Worm (Caenorhabditis elegans): Measurements from ENCODE around the gene H25K10.4.

H25K10.4 gene

ce11 chrIV:16178433-16178832 is 47.4 kb upstream of the H25K10.4 start (continued):
- no peak for TF ChIP-seq sox-4 (tag; optimal IDR thresholded peaks at IDR 0.05)
- TF ChIP-seq egl-13 (tag; optimal IDR thresholded peaks at IDR 0.05), result no peak
- TF ChIP-seq egl-27 (tag; optimal IDR thresholded peaks at IDR 0.05), result no peak
- no peak for TF ChIP-seq vab-15 (tag; optimal IDR thresholded peaks at IDR 0.05)
- no peak for TF ChIP-seq tbx-2 (tag; optimal IDR thresholded peaks at IDR 0.05)
- TF ChIP-seq aly-2 (tag; optimal IDR thresholded peaks at IDR 0.05), result no peak
- no peak for TF ChIP-seq nhr-28 (tag; optimal IDR thresholded peaks at IDR 0.05)
- TF ChIP-seq ceh-90 (tag; optimal IDR thresholded peaks at IDR 0.05), result no peak
- TF ChIP-seq elt-3 (tag; optimal IDR thresholded peaks at IDR 0.05), result peak in 2 of 6 experiments; percentile 6 to 82
- TF ChIP-seq efl-1 (optimal IDR thresholded peaks at IDR 0.05), result no peak
- TF ChIP-seq efl-1 (GFP tag; optimal IDR thresholded peaks at IDR 0.05 in 1 of 2), result peak in 1 of 2 experiments; percentile 64
- no peak for TF ChIP-seq nhr-76 (tag; optimal IDR thresholded peaks at IDR 0.05)
- no peak for TF ChIP-seq nhr-84 (tag; optimal IDR thresholded peaks at IDR 0.05)
- no peak for TF ChIP-seq unc-86 (tag; optimal IDR thresholded peaks at IDR 0.05)
- no peak for TF ChIP-seq fkh-8 (tag; optimal IDR thresholded peaks at IDR 0.05)
- TF ChIP-seq sptf-1 (tag; optimal IDR thresholded peaks at IDR 0.05), result no peak
- peak; percentile 21 for TF ChIP-seq nhr-90 (tag; optimal IDR thresholded peaks at IDR 0.05; ENCODE audit: poor library complexity)
- no peak for TF ChIP-seq nhr-19 (GFP tag; conservative IDR thresholded peaks at IDR 0.05)
- no peak for TF ChIP-seq nhr-77 (tag; optimal IDR thresholded peaks at IDR 0.05)
- TF ChIP-seq aha-1 (tag; optimal IDR thresholded peaks at IDR 0.05), result no peak
- TF ChIP-seq C16A3.4 (tag; optimal IDR thresholded peaks at IDR 0.05), result no peak
- TF ChIP-seq C04F5.9 (tag; optimal IDR thresholded peaks at IDR 0.05), result no peak

- TF ChIP-seq unc-98 (GFP tag; IDR thresholded peaks at IDR 0.05), result no peak
- TF ChIP-seq rnt-1 (tag; optimal IDR thresholded peaks at IDR 0.05), result no peak
- no peak for TF ChIP-seq egl-27 (tag; optimal IDR thresholded peaks at IDR 0.05)
- peak; percentile 61 for TF ChIP-seq nhr-47 (tag; optimal IDR thresholded peaks at IDR 0.05)
- peak; percentile 21 for TF ChIP-seq unc-130 (tag; optimal IDR thresholded peaks at IDR 0.05)
- no peak for TF ChIP-seq mab-9 (GFP tag; IDR thresholded peaks at IDR 0.05)
- TF ChIP-seq ceh-82 (tag; optimal IDR thresholded peaks at IDR 0.05), result peak in 2 of 3 experiments; percentile 7 to 20
- TF ChIP-seq fkh-4 (tag; optimal IDR thresholded peaks at IDR 0.05; ENCODE audit: borderline replicate concordance), result no peak
- no peak for TF ChIP-seq irx-1 (tag; optimal IDR thresholded peaks at IDR 0.05)
- TF ChIP-seq unc-62 (GFP tag; optimal IDR thresholded peaks at IDR 0.05), result no peak
- TF ChIP-seq nhr-76 (tag; optimal IDR thresholded peaks at IDR 0.05), result no peak
- peak; percentile 85 for TF ChIP-seq nhr-19 (GFP tag; conservative IDR thresholded peaks at IDR 0.05)
- no peak for TF ChIP-seq efl-3 (GFP tag; optimal IDR thresholded peaks at IDR 0.05)
- TF ChIP-seq ceh-8 (GFP tag; optimal IDR thresholded peaks at IDR 0.05), result no peak
- peak; percentile 47 for TF ChIP-seq nhr-237 (tag; optimal IDR thresholded peaks at IDR 0.05)
- no peak for TF ChIP-seq lin-13 (GFP tag; optimal IDR thresholded peaks at IDR 0.05)
- no peak for TF ChIP-seq F16B12.6 (tag; optimal IDR thresholded peaks at IDR 0.05)
- no peak for TF ChIP-seq lir-3 (tag; optimal IDR thresholded peaks at IDR 0.05; ENCODE audit: poor library complexity)
- TF ChIP-seq zip-4 (GFP tag; optimal IDR thresholded peaks at IDR 0.05), result no peak
- peak; percentile 37 for TF ChIP-seq xbp-1 (tag; optimal IDR thresholded peaks at IDR 0.05)
- no peak for TF ChIP-seq ces-1 (GFP tag; optimal IDR thresholded peaks at IDR 0.05)
- TF ChIP-seq jun-1 (tag; optimal IDR thresholded peaks at IDR 0.05), result peak; percentile 67
- TF ChIP-seq C04F5.9 (tag; optimal IDR thresholded peaks at IDR 0.05), result no peak
- TF ChIP-seq mdl-1 (tag; optimal IDR thresholded peaks at IDR 0.05), result peak in 1 of 2 experiments; percentile 77
- TF ChIP-seq nhr-90 (tag; optimal IDR thresholded peaks at IDR 0.05; ENCODE audit: poor library complexity), result peak; percentile 88
- TF ChIP-seq grh-1 (GFP tag; IDR thresholded peaks at IDR 0.05), result no peak; the same call in 1 of the 2 replicates
- TF ChIP-seq efl-1 (optimal IDR thresholded peaks at IDR 0.05), result peak; percentile 15 to 24
- peak in 1 of 2 experiments; percentile 94 for TF ChIP-seq efl-1 (GFP tag; optimal IDR thresholded peaks at IDR 0.05 in 1 of 2)
- no peak for TF ChIP-seq nhr-84 (tag; optimal IDR thresholded peaks at IDR 0.05)
- TF ChIP-seq nhr-20 (tag; optimal IDR thresholded peaks at IDR 0.05), result peak; percentile 97
- no peak for TF ChIP-seq skn-1 (tag; optimal IDR thresholded peaks at IDR 0.05)
- no peak for TF ChIP-seq fkh-8 (tag; optimal IDR thresholded peaks at IDR 0.05)
- peak; percentile 30 for TF ChIP-seq mep-1 (tag; optimal IDR thresholded peaks at IDR 0.05)
- peak; percentile 62 for TF ChIP-seq hpl-2 (GFP tag; optimal IDR thresholded peaks at IDR 0.05)
- no peak for TF ChIP-seq nhr-28 (tag; optimal IDR thresholded peaks at IDR 0.05)
- no peak for TF ChIP-seq ceh-63 (GFP tag; optimal IDR thresholded peaks at IDR 0.05)
- TF ChIP-seq alr-1 (tag; optimal IDR thresholded peaks at IDR 0.05; ENCODE audit: borderline replicate concordance), result no peak
- no peak for TF ChIP-seq ztf-11 (tag; optimal IDR thresholded peaks at IDR 0.05)
Measured at ce11 chrIV:16180898-16181482, 44.9 kb upstream of the H25K10.4 start.
